Fruit fly (Drosophila melanogaster) whole organism, embryonic: Measurements from ENCODE around the gene Parg.

ENCODE experiments used
- Atf6 ChIP-seq: fragments of 200-800 bp; sonication (Bioruptor generic); IDR thresholded peaks from 2 replicates; pipeline ENCODE4 v1.3.6; 2022; ENCODE audit warnings: missing biosample characterization, missing genetic modification characterization
- CG1024 ChIP-seq: fragments of 200-800 bp; sonication (Bioruptor generic); IDR thresholded peaks from 2 replicates; pipeline ENCODE4 v1.3.6; 2022; ENCODE audit warnings: missing biosample characterization, missing genetic modification characterization
- CG11504 ChIP-seq: fragments of 200-800 bp; sonication (Bioruptor generic); optimal IDR thresholded peaks from 3 replicates; lab custom pipeline; 2019; ENCODE audit warnings: missing biosample characterization, mild to moderate bottlenecking, missing genetic modification characterization, moderate library complexity
- CG12659 ChIP-seq: fragments of 200-800 bp; sonication (Bioruptor generic); optimal IDR thresholded peaks from 3 replicates; lab custom pipeline; 2017; ENCODE audit warnings: mild to moderate bottlenecking, missing biosample characterization, missing genetic modification reagents, missing genetic modification characterization
- CG13287 ChIP-seq: fragments of 200-800 bp; sonication (Bioruptor generic); IDR thresholded peaks from 2 replicates; pipeline ENCODE4 v1.3.6; 2022; ENCODE audit warnings: missing biosample characterization, missing genetic modification characterization; ENCODE audit not compliant: partially characterized antibody
- CG15601 ChIP-seq: fragments of 200-800 bp; sonication (Bioruptor generic); optimal IDR thresholded peaks from 3 replicates; lab custom pipeline; 2019; ENCODE audit warnings: missing biosample characterization, mild to moderate bottlenecking, missing genetic modification characterization, moderate library complexity
- CG30431 ChIP-seq: fragments of 200-800 bp; sonication (Bioruptor generic); optimal IDR thresholded peaks from 2 replicates; lab custom pipeline; 2017; ENCODE audit warnings: missing biosample characterization, missing genetic modification characterization
- CG32767 ChIP-seq: fragments of 200-800 bp; sonication (Bioruptor generic); IDR thresholded peaks from 2 replicates; pipeline ENCODE4 v1.3.6; 2022; ENCODE audit warnings: missing biosample characterization, missing genetic modification characterization
- CG32772 ChIP-seq: fragments of 200-800 bp; sonication (Bioruptor generic); IDR thresholded peaks from 2 replicates; pipeline ENCODE4 v1.3.6; 2022; ENCODE audit warnings: missing biosample characterization, missing genetic modification characterization
- CG34376 ChIP-seq: fragments of 200-800 bp; sonication (Bioruptor generic); optimal IDR thresholded peaks from 2 replicates; lab custom pipeline; 2018; ENCODE audit warnings: missing biosample characterization, mild to moderate bottlenecking, missing genetic modification characterization
- CG3838 ChIP-seq: fragments of 200-800 bp; sonication (Bioruptor generic); optimal IDR thresholded peaks from 3 replicates; lab custom pipeline; 2016; ENCODE audit warnings: missing biosample characterization, missing genetic modification characterization
- CG42726 ChIP-seq: fragments of 200-800 bp; sonication (Bioruptor generic); IDR thresholded peaks from 2 replicates; pipeline ENCODE4 v1.3.6; 2022; ENCODE audit warnings: missing biosample characterization, missing genetic modification characterization; ENCODE audit not compliant: partially characterized antibody
- CG4424 ChIP-seq: fragments of 200-800 bp; sonication (Bioruptor generic); optimal IDR thresholded peaks from 3 replicates; lab custom pipeline; 2016; ENCODE audit warnings: missing biosample characterization, missing genetic modification characterization
- CG6654 ChIP-seq: fragments of 200-800 bp; sonication (Bioruptor generic); optimal IDR thresholded peaks from 2 replicates; lab custom pipeline; 2017; ENCODE audit warnings: missing biosample characterization, mild to moderate bottlenecking, missing genetic modification characterization
- CG7928 ChIP-seq: fragments of 200-800 bp; sonication (Bioruptor generic); optimal IDR thresholded peaks from 2 replicates; lab custom pipeline; 2017; ENCODE audit warnings: missing biosample characterization, mild to moderate bottlenecking, missing genetic modification characterization
- CkIIα-i1 ChIP-seq: fragments of 200-800 bp; sonication (Bioruptor generic); IDR thresholded peaks from 2 replicates; pipeline ENCODE4 v1.3.6; 2022; ENCODE audit warnings: missing biosample characterization, missing genetic modification characterization
- Dbx ChIP-seq: fragments of 200-800 bp; sonication (Bioruptor generic); IDR thresholded peaks from 3 replicates; pipeline ENCODE4 v1.3.6; 2022; ENCODE audit warnings: missing biosample characterization, missing genetic modification characterization
- Doc3 ChIP-seq: fragments of 200-800 bp; sonication (Bioruptor generic); IDR thresholded peaks from 3 replicates; pipeline ENCODE4 v1.3.6; 2022; ENCODE audit warnings: missing biosample characterization, missing genetic modification characterization; ENCODE audit not compliant: partially characterized antibody
- ERR ChIP-seq: fragments of 200-800 bp; sonication (Bioruptor generic); optimal IDR thresholded peaks from 2 replicates; lab custom pipeline; 2016; ENCODE audit warnings: missing biosample characterization, missing genetic modification characterization
- Fer2 ChIP-seq: fragments of 200-800 bp; sonication (Bioruptor generic); optimal IDR thresholded peaks from 2 replicates; lab custom pipeline; 2018; ENCODE audit warnings: missing biosample characterization, mild to moderate bottlenecking, missing genetic modification characterization, moderate library complexity
- Hmr ChIP-seq: fragments of 200-800 bp; sonication (Bioruptor generic); optimal IDR thresholded peaks from 3 replicates; lab custom pipeline; 2017; ENCODE audit warnings: mild to moderate bottlenecking, missing biosample characterization, missing genetic modification reagents, missing genetic modification characterization
- Hr78 ChIP-seq, 2 experiments: fragments of 200-800 bp in 1 of 2; fragments of >200 bp in 1 of 2; sonication (Bioruptor generic) in 1 of 2; optimal IDR thresholded peaks; 2 replicates each; lab custom pipeline; 2017 to 2019; ENCODE audit warnings: missing biosample characterization in 2 of 2, missing genetic modification characterization in 2 of 2, mild to moderate bottlenecking in 1 of 2, moderate library complexity in 1 of 2
- Med ChIP-seq: fragments of 200-800 bp; sonication (Bioruptor generic); peaks from one replicate; lab custom pipeline; 2016; ENCODE audit warnings: missing biosample characterization, missing genetic modification characterization, mild to moderate bottlenecking, inconsistent platforms, moderate library complexity
- NFAT ChIP-seq: fragments of 200-800 bp; sonication (Bioruptor generic); IDR thresholded peaks from 2 replicates; pipeline ENCODE4 v1.3.6; 2022; ENCODE audit warnings: missing biosample characterization, missing genetic modification characterization
- Oaz ChIP-seq: fragments of 200-800 bp; sonication (Bioruptor generic); IDR thresholded peaks from 2 replicates; pipeline ENCODE4 v1.3.6; 2022; ENCODE audit warnings: missing biosample characterization, missing genetic modification characterization
- Trl ChIP-seq, 3 experiments: fragments of >200 bp in 2 of 3; fragments of 200-800 bp in 1 of 3; sonication (Bioruptor generic) in 1 of 3; optimal IDR thresholded peaks; 2 replicates in 1 of 3; 3 replicates in 2 of 3; lab custom pipeline; 2016 to 2017; ENCODE audit warnings: missing biosample characterization in 1 of 3, missing genetic modification characterization in 1 of 3
- abd-A ChIP-seq: fragments of 200-800 bp; sonication (Bioruptor generic); optimal IDR thresholded peaks from 3 replicates; lab custom pipeline; 2019; ENCODE audit warnings: missing biosample characterization, mild to moderate bottlenecking, missing genetic modification characterization, moderate library complexity
- amos ChIP-seq: fragments of 200-800 bp; sonication (Bioruptor generic); IDR thresholded peaks from 2 replicates; pipeline ENCODE4 v1.3.6; 2022; ENCODE audit warnings: missing biosample characterization, missing genetic modification characterization; ENCODE audit not compliant: partially characterized antibody
- ap ChIP-seq: fragments of 200-800 bp; sonication (Bioruptor generic); IDR thresholded peaks from 2 replicates; pipeline ENCODE4 v1.3.6; 2022; ENCODE audit warnings: missing biosample characterization, missing genetic modification characterization
- cg ChIP-seq: fragments of 200-800 bp; sonication (Bioruptor generic); optimal IDR thresholded peaks from 3 replicates; lab custom pipeline; 2019; ENCODE audit warnings: missing biosample characterization, mild to moderate bottlenecking, missing genetic modification characterization, moderate library complexity
- chinmo ChIP-seq: fragments of 200-800 bp; sonication (Bioruptor generic); IDR thresholded peaks from 4 replicates; pipeline ENCODE4 v1.3.6; 2022; ENCODE audit warnings: missing biosample characterization, missing genetic modification characterization; ENCODE audit not compliant: partially characterized antibody
- ci ChIP-seq: fragments of 200-800 bp; sonication (Bioruptor generic); IDR thresholded peaks from 3 replicates; pipeline ENCODE4 v1.3.6; 2022; ENCODE audit warnings: missing biosample characterization, missing genetic modification characterization
- dan ChIP-seq: fragments of 200-800 bp; sonication (Bioruptor generic); IDR thresholded peaks from 2 replicates; pipeline ENCODE4 v1.3.6; 2022; ENCODE audit warnings: missing biosample characterization, missing genetic modification characterization
- ftz-f1 ChIP-seq: fragments of 200-800 bp; sonication (Bioruptor generic); optimal IDR thresholded peaks from 2 replicates; lab custom pipeline; 2016; ENCODE audit warnings: missing biosample characterization, missing genetic modification characterization
- gce ChIP-seq: fragments of 200-800 bp; sonication (Bioruptor generic); IDR thresholded peaks from 3 replicates; pipeline ENCODE4 v1.3.6; 2022; ENCODE audit warnings: missing biosample characterization, missing genetic modification characterization
- h ChIP-seq: fragments of >200 bp; optimal IDR thresholded peaks from 2 replicates; lab custom pipeline; 2017
- nom ChIP-seq: fragments of 200-800 bp; sonication (Bioruptor generic); optimal IDR thresholded peaks from 2 replicates; lab custom pipeline; 2017; ENCODE audit warnings: missing biosample characterization, missing genetic modification characterization, mild to moderate bottlenecking, moderate library complexity, missing genetic modification reagents
- onecut ChIP-seq: fragments of 200-800 bp; sonication (Bioruptor generic); IDR thresholded peaks from 2 replicates; pipeline ENCODE4 v1.3.6; 2022; ENCODE audit warnings: missing biosample characterization, missing genetic modification characterization
- pan ChIP-seq, 4 experiments: fragments of >200 bp in 3 of 4; fragments of 200-800 bp in 1 of 4; sonication (Bioruptor generic) in 1 of 4; optimal IDR thresholded peaks in 3 of 4; IDR thresholded peaks in 1 of 4; 2 replicates each; pipeline versions ENCODE4 v1.3.6 to Lab custom; 2017 to 2022; ENCODE audit warnings: missing biosample characterization in 2 of 4, missing genetic modification characterization in 2 of 4, mixed read lengths in 1 of 4
- pho ChIP-seq: fragments of 200-800 bp; sonication (Bioruptor generic); optimal IDR thresholded peaks from 2 replicates; lab custom pipeline; 2016; ENCODE audit warnings: missing biosample characterization, missing genetic modification characterization
- pros ChIP-seq: fragments of 200-800 bp; sonication (Bioruptor generic); optimal IDR thresholded peaks from 3 replicates; lab custom pipeline; 2019; ENCODE audit warnings: missing biosample characterization, mild to moderate bottlenecking, missing genetic modification characterization, moderate library complexity
- psq ChIP-seq: fragments of 200-800 bp; sonication (Bioruptor generic); optimal IDR thresholded peaks from 2 replicates; lab custom pipeline; 2017; ENCODE audit warnings: missing biosample characterization, missing genetic modification characterization
- rib ChIP-seq: fragments of 200-800 bp; sonication (Bioruptor generic); IDR thresholded peaks from 2 replicates; pipeline ENCODE4 v1.3.6; 2022; ENCODE audit warnings: missing biosample characterization, missing genetic modification characterization
- sqz ChIP-seq: fragments of 200-800 bp; sonication (Bioruptor generic); optimal IDR thresholded peaks from 3 replicates; lab custom pipeline; 2018; ENCODE audit warnings: missing biosample characterization, mild to moderate bottlenecking, missing genetic modification characterization
- sr ChIP-seq: fragments of 200-800 bp; sonication (Bioruptor generic); IDR thresholded peaks from 3 replicates; pipeline ENCODE4 v1.3.6; 2022; ENCODE audit warnings: missing biosample characterization, missing genetic modification characterization
- yki ChIP-seq: fragments of >200 bp; optimal IDR thresholded peaks from 3 replicates; lab custom pipeline; 2018
- zen2 ChIP-seq: fragments of 200-800 bp; sonication (Bioruptor generic); IDR thresholded peaks from 3 replicates; pipeline ENCODE4 v1.3.6; 2022; ENCODE audit warnings: missing biosample characterization, missing genetic modification characterization; ENCODE audit not compliant: partially characterized antibody

The Parg gene

dm6 chrX:3689079-3689478 lies 17.8 kb upstream of the Parg start (continued):
- peak; percentile 27; the same call in 1 of the 2 replicates for TF ChIP-seq CG13287 (GFP tag; lab: Robert Waterston, UW)
- peak; percentile 49 for TF ChIP-seq pros (GFP tag; lab: Kevin White, UChicago)
- no peak for TF ChIP-seq CkIIα-i1 (GFP tag; lab: Robert Waterston, UW)
- TF ChIP-seq CG12659 (GFP tag; lab: Kevin White, UChicago) = no peak
- peak; percentile 60 for TF ChIP-seq onecut
- peak; percentile 16 for TF ChIP-seq ERR (GFP tag; lab: Kevin White, UChicago)
- TF ChIP-seq yki (lab: Kevin White, UChicago) = peak; percentile 61
- 0 out of 3 replicates have a peak, but pooled peaks have one; percentile 39 for TF ChIP-seq Dbx
- no peak for TF ChIP-seq Hmr (GFP tag; lab: Kevin White, UChicago)
- no peak for TF ChIP-seq h (lab: Kevin White, UChicago)
- TF ChIP-seq NFAT = no peak
- TF ChIP-seq Trl (optimal IDR thresholded peaks at IDR 0.05; lab: Kevin White, UChicago) = peak; percentile 94 to 96
- TF ChIP-seq Trl (GFP tag; optimal IDR thresholded peaks at IDR 0.05; lab: Kevin White, UChicago) = peak; percentile 12
- TF ChIP-seq dan = no peak
- peak; percentile 67 for TF ChIP-seq Med (GFP tag; lab: Kevin White, UChicago)
- peak; percentile 31 for TF ChIP-seq CG11504 (tag; lab: Kevin White, UChicago)
- no peak for TF ChIP-seq Doc3
- TF ChIP-seq abd-A (tag; lab: Kevin White, UChicago) = peak; percentile 33
- TF ChIP-seq CG6654 (GFP tag; lab: Kevin White, UChicago) = no peak
- no peak for TF ChIP-seq CG42726 (GFP tag; lab: Robert Waterston, UW)
- TF ChIP-seq pho (GFP tag; lab: Kevin White, UChicago) = no peak
- TF ChIP-seq gce (GFP tag; lab: Robert Waterston, UW) = no peak
- TF ChIP-seq psq = peak; percentile 70
- TF ChIP-seq Atf6 (GFP tag; lab: Robert Waterston, UW) = no peak
- TF ChIP-seq CG4424 (GFP tag; lab: Kevin White, UChicago) = no peak
- no peak for TF ChIP-seq CG3838 (GFP tag; lab: Kevin White, UChicago)
- TF ChIP-seq CG34376 (GFP tag; lab: Kevin White, UChicago) = peak; percentile 43
- peak; percentile 47; the same call in 2 of the 3 replicates for TF ChIP-seq ci (GFP tag; lab: Robert Waterston, UW)
- TF ChIP-seq CG32767 = no peak
- peak in 1 of 2 experiments; percentile 61 for TF ChIP-seq Hr78 (GFP tag; optimal IDR thresholded peaks at IDR 0.05; lab: Kevin White, UChicago)
- TF ChIP-seq chinmo (GFP tag; lab: Robert Waterston, UW) = peak; percentile 91; the same call in 3 of the 4 replicates
- peak; percentile 41; the same call in 1 of the 3 replicates for TF ChIP-seq zen2
- peak; percentile 77 for TF ChIP-seq cg (GFP tag; lab: Kevin White, UChicago)
- TF ChIP-seq rib (GFP tag; lab: Robert Waterston, UW) = 0 out of 2 replicates have a peak, but pooled peaks have one; percentile 24
- TF ChIP-seq CG30431 (GFP tag; lab: Kevin White, UChicago) = no peak
- TF ChIP-seq sqz (GFP tag; lab: Kevin White, UChicago) = peak; percentile 64
- TF ChIP-seq nom (GFP tag; lab: Kevin White, UChicago) = peak; percentile 77
- TF ChIP-seq Oaz (GFP tag; lab: Robert Waterston, UW) = no peak
- TF ChIP-seq ap (GFP tag; lab: Robert Waterston, UW) = no peak
- peak; percentile 79 for TF ChIP-seq sr
- no peak for TF ChIP-seq CG7928 (GFP tag; lab: Kevin White, UChicago)
- peak; percentile 40 for TF ChIP-seq ftz-f1 (GFP tag; lab: Kevin White, UChicago)
- TF ChIP-seq pan (optimal IDR thresholded peaks at IDR 0.05; lab: Kevin White, UChicago) = no peak
- TF ChIP-seq pan (GFP tag; optimal IDR thresholded peaks at IDR 0.05 in 1 of 2, IDR thresholded peaks at IDR 0.05 in 1 of 2) = no peak
- no peak for TF ChIP-seq Fer2 (tag; lab: Kevin White, UChicago)
- no peak for TF ChIP-seq CG32772 (GFP tag; lab: Robert Waterston, UW)
- TF ChIP-seq amos = no peak; the same call in 1 of the 2 replicates
- no peak for TF ChIP-seq CG1024 (GFP tag; lab: Robert Waterston, UW)
- TF ChIP-seq CG15601 (tag; lab: Kevin White, UChicago) = no peak
